Worm (Caenorhabditis elegans) whole organism, young adult: ENCODE measurements around the gene ubc-19.
A peak's percentile ranks its signal among the peaks of the same experiment; 100 is the strongest.

Source experiments
- C06A6.2 ChIP-seq: fragments of 200-800 bp; sonication (Bioruptor generic); conservative IDR thresholded peaks from 2 replicates; pipeline ENCODE4 v1.3.6; 2022; ENCODE audit warnings: missing genetic modification characterization, missing compliant biosample characterization
- F57C9.4 ChIP-seq: sonication (generic microtip); optimal IDR thresholded peaks from 2 replicates; lab custom pipeline; 2017; ENCODE audit warnings: mild to moderate bottlenecking, missing genetic modification characterization, missing compliant biosample characterization
- K12H6.12 ChIP-seq: fragments of 200-800 bp; sonication (Bioruptor generic); optimal IDR thresholded peaks from 2 replicates; lab custom pipeline; 2018; ENCODE audit warnings: mild to moderate bottlenecking, missing genetic modification characterization, missing compliant biosample characterization
- Y56A3A.18 ChIP-seq: fragments of 200-800 bp; sonication (Bioruptor generic); IDR thresholded peaks from 2 replicates; pipeline ENCODE4 v1.3.6; 2022; ENCODE audit warnings: missing genetic modification reagents, missing genetic modification characterization, missing compliant biosample characterization
- Y67H2A.10 ChIP-seq: fragments of 200-800 bp; sonication (Bioruptor generic); conservative IDR thresholded peaks from 2 replicates; pipeline ENCODE4 v1.3.6; 2022; ENCODE audit warnings: missing genetic modification reagents, missing genetic modification characterization, missing compliant biosample characterization
- ama-1 ChIP-seq, 3 experiments: fragments of 150-350 bp in 1 of 3; sonication (generic microtip) in 2 of 3; optimal IDR thresholded peaks; 2 replicates each; lab custom pipeline; 2014 to 2018; ENCODE audit warnings: missing biosample characterization in 2 of 3, missing genetic modification characterization in 2 of 3, missing genetic modification reagents in 2 of 3
- aptf-2 ChIP-seq: fragments of 200-800 bp; sonication (Bioruptor generic); conservative IDR thresholded peaks from 2 replicates; pipeline ENCODE4 v1.3.6; 2022; ENCODE audit warnings: missing genetic modification reagents, missing genetic modification characterization, missing compliant biosample characterization
- aptf-3 ChIP-seq: fragments of 200-800 bp; sonication (Bioruptor generic); IDR thresholded peaks from 2 replicates; pipeline ENCODE4 v1.3.6; 2022; ENCODE audit warnings: missing genetic modification characterization, missing compliant biosample characterization
- attf-5 ChIP-seq: fragments of 200-800 bp; sonication (Bioruptor generic); optimal IDR thresholded peaks from 2 replicates; lab custom pipeline; 2018; ENCODE audit warnings: mild to moderate bottlenecking, missing genetic modification characterization, missing compliant biosample characterization
- ceh-27 ChIP-seq: fragments of 200-800 bp; sonication (Bioruptor generic); optimal IDR thresholded peaks from 2 replicates; lab custom pipeline; 2018; ENCODE audit warnings: mild to moderate bottlenecking, missing genetic modification characterization, moderate library complexity, missing compliant biosample characterization
- ceh-79 ChIP-seq: sonication (generic microtip); optimal IDR thresholded peaks from 2 replicates; lab custom pipeline; 2017; ENCODE audit warnings: mild to moderate bottlenecking, missing genetic modification characterization, missing compliant biosample characterization
- chd-7 ChIP-seq: sonication (generic microtip); optimal IDR thresholded peaks from 2 replicates; lab custom pipeline; 2016; ENCODE audit warnings: mild to moderate bottlenecking, missing genetic modification characterization, moderate library complexity, missing compliant biosample characterization
- dpff-1 ChIP-seq: sonication (generic microtip); optimal IDR thresholded peaks from 2 replicates; lab custom pipeline; 2017; ENCODE audit warnings: mild to moderate bottlenecking, missing genetic modification characterization, missing compliant biosample characterization
- ets-4 ChIP-seq: fragments of 200-800 bp; sonication (Bioruptor generic); optimal IDR thresholded peaks from 2 replicates; lab custom pipeline; 2018; ENCODE audit warnings: mild to moderate bottlenecking, missing genetic modification characterization, missing compliant biosample characterization
- hmg-20 ChIP-seq: fragments of 200-800 bp; sonication (Bioruptor generic); IDR thresholded peaks from 2 replicates; pipeline ENCODE4 v1.3.6; 2022; ENCODE audit warnings: missing genetic modification reagents, missing genetic modification characterization, missing compliant biosample characterization
- hrde-1 ChIP-seq: sonication (generic microtip); optimal IDR thresholded peaks from 2 replicates; lab custom pipeline; 2016; ENCODE audit warnings: missing genetic modification characterization, mild to moderate bottlenecking, missing compliant biosample characterization, moderate library complexity, missing genotype, missing genetic modification reagents, borderline replicate concordance
- lag-1 ChIP-seq: fragments of 200-800 bp; sonication (Bioruptor generic); IDR thresholded peaks from 2 replicates; pipeline ENCODE4 v1.3.6; 2022; ENCODE audit warnings: missing genetic modification reagents, missing genetic modification characterization, missing compliant biosample characterization
- lin-35 ChIP-seq, 3 experiments: fragments of 150-350 bp in 2 of 3; sonication (generic microtip) in 1 of 3; optimal IDR thresholded peaks; 2 replicates each; lab custom pipeline; 2014 to 2018; ENCODE audit warnings: missing biosample characterization in 3 of 3, missing genetic modification characterization in 3 of 3, missing genetic modification reagents in 3 of 3
- mes-4 ChIP-seq: sonication (generic microtip); optimal IDR thresholded peaks from 2 replicates; lab custom pipeline; 2016; ENCODE audit warnings: missing genotype, missing genetic modification characterization, missing compliant biosample characterization
- mxl-1 ChIP-seq: sonication (generic microtip); optimal IDR thresholded peaks from 2 replicates; lab custom pipeline; 2016; ENCODE audit warnings: missing genetic modification characterization, missing compliant biosample characterization
- nhr-179 ChIP-seq: sonication (generic microtip); optimal IDR thresholded peaks from 2 replicates; lab custom pipeline; 2016; ENCODE audit warnings: mild to moderate bottlenecking, missing genetic modification characterization, missing compliant biosample characterization
- nhr-90 ChIP-seq: sonication (generic microtip); optimal IDR thresholded peaks from 2 replicates; lab custom pipeline; 2016; ENCODE audit warnings: missing genotype, mild to moderate bottlenecking, missing genetic modification characterization, missing compliant biosample characterization
- rec-8 ChIP-seq, 2 experiments: sonication (generic microtip); optimal IDR thresholded peaks; 2 replicates each; lab custom pipeline; 2016; ENCODE audit warnings: mild to moderate bottlenecking in 2 of 2, missing genetic modification characterization in 2 of 2, missing genetic modification reagents in 2 of 2, missing genotype in 2 of 2, missing biosample characterization in 1 of 2, missing compliant biosample characterization in 1 of 2, moderate library complexity in 1 of 2
- snpc-4 ChIP-seq, 5 experiments: fragments of 150-350 bp in 1 of 5; sonication (generic microtip) in 4 of 5; optimal IDR thresholded peaks; 2 replicates each; lab custom pipeline; 2014 to 2018; ENCODE audit warnings: missing genetic modification characterization in 5 of 5, missing biosample characterization in 3 of 5, antibody characterized with exemption in 2 of 5, mild to moderate bottlenecking in 2 of 5, missing compliant biosample characterization in 2 of 5, missing genotype in 2 of 5, moderate library complexity in 2 of 5, missing genetic modification reagents in 1 of 5
- sptf-2 ChIP-seq: fragments of 200-800 bp; sonication (Bioruptor generic); optimal IDR thresholded peaks from 2 replicates; lab custom pipeline; 2018; ENCODE audit warnings: mild to moderate bottlenecking, missing genetic modification characterization, missing compliant biosample characterization
- tbx-9 ChIP-seq: sonication (generic microtip); optimal IDR thresholded peaks from 2 replicates; lab custom pipeline; 2016; ENCODE audit warnings: borderline replicate concordance, missing genetic modification characterization, inconsistent platforms, missing compliant biosample characterization
- unc-62 ChIP-seq: fragments of 150-350 bp; optimal IDR thresholded peaks from 2 replicates; lab custom pipeline; 2014; ENCODE audit warnings: missing biosample characterization, missing genetic modification reagents, missing genetic modification characterization
- zfh-2 ChIP-seq: fragments of 200-800 bp; sonication (Bioruptor generic); conservative IDR thresholded peaks from 2 replicates; pipeline ENCODE4 v1.3.6; 2022; ENCODE audit warnings: missing genetic modification reagents, missing genetic modification characterization, missing compliant biosample characterization
- ztf-25 ChIP-seq: fragments of 200-800 bp; sonication (Bioruptor generic); IDR thresholded peaks from 2 replicates; pipeline ENCODE4 v1.3.6; 2022; ENCODE audit warnings: missing genetic modification reagents, missing genetic modification characterization, missing compliant biosample characterization
- ztf-3 ChIP-seq: fragments of 200-800 bp; sonication (Bioruptor generic); optimal IDR thresholded peaks from 2 replicates; lab custom pipeline; 2018; ENCODE audit warnings: mild to moderate bottlenecking, missing genetic modification characterization, missing compliant biosample characterization

Gene ubc-19

ce11 chrV:18658914-18659313 is 30.6 kb downstream of the ubc-19 start:
- no peak for TF ChIP-seq ceh-79 (tag; lab: Kevin White, UChicago)
- TF ChIP-seq zfh-2, result peak; percentile 77
- TF ChIP-seq ztf-25 (GFP tag; lab: Robert Waterston, UW), result 0 out of 2 replicates have a peak, but pooled peaks have one; percentile 36

- TF ChIP-seq snpc-4 (GFP tag; optimal IDR thresholded peaks at IDR 0.05; lab: Kevin White, UChicago), result no peak
- TF ChIP-seq snpc-4 (tag; optimal IDR thresholded peaks at IDR 0.05; lab: Kevin White, UChicago), result no peak
- TF ChIP-seq zfh-2, result peak; percentile 63
- TF ChIP-seq nhr-90, result no peak
- no peak for TF ChIP-seq tbx-9
- TF ChIP-seq nhr-179 (tag; lab: Kevin White, UChicago), result no peak
- TF ChIP-seq ets-4 (GFP tag; lab: Kevin White, UChicago), result no peak
Measured at ce11 chrV:18657391-18657790, 32.2 kb downstream of the ubc-19 start.

- TF ChIP-seq zfh-2 (peak; percentile 58), lag-1 (GFP tag; lab: Robert Waterston, UW) (no peak)
Measured at ce11 chrV:18656363-18656762, 33.2 kb downstream of the ubc-19 start.

ce11 chrV:18650043-18650442 is 39.5 kb downstream of the ubc-19 start, which contains the start of gene egas-2:
Gene egas-2, plus strand, starts transcription at chrV:18650343.
- TF ChIP-seq ama-1 (optimal IDR thresholded peaks at IDR 0.05; lab: Kevin White, UChicago), result no peak
- no peak for TF ChIP-seq ama-1 (GFP tag; optimal IDR thresholded peaks at IDR 0.05; lab: Kevin White, UChicago)

- TF ChIP-seq hrde-1 (tag; lab: Kevin White, UChicago) (no peak), dpff-1 (tag; lab: Kevin White, UChicago) (no peak), ztf-3 (GFP tag; lab: Kevin White, UChicago) (no peak), Y56A3A.18 (GFP tag; lab: Robert Waterston, UW) (no peak), C06A6.2 (GFP tag; lab: Robert Waterston, UW) (no peak), F57C9.4 (tag; lab: Kevin White, UChicago) (no peak), aptf-3 (GFP tag; lab: Robert Waterston, UW) (no peak), mes-4 (tag; lab: Kevin White, UChicago) (no peak), hmg-20 (GFP tag; lab: Robert Waterston, UW) (no peak), sptf-2 (GFP tag; lab: Kevin White, UChicago) (no peak), aptf-2 (GFP tag; lab: Robert Waterston, UW) (no peak), mxl-1 (tag; lab: Kevin White, UChicago) (no peak), attf-5 (no peak), unc-62 (GFP tag; lab: Kevin White, UChicago) (no peak), ceh-27 (GFP tag; lab: Kevin White, UChicago) (no peak), K12H6.12 (tag; lab: Kevin White, UChicago) (no peak), chd-7 (tag; lab: Kevin White, UChicago) (no peak), lin-35 (GFP tag; optimal IDR thresholded peaks at IDR 0.05; lab: Kevin White, UChicago) (no peak), rec-8 (tag; optimal IDR thresholded peaks at IDR 0.05; lab: Kevin White, UChicago) (no peak), Y67H2A.10 (GFP tag; lab: Robert Waterston, UW) (no peak)
Measured at ce11 chrV:18644258-18644657, 45.3 kb downstream of the ubc-19 start.
